Fruit fly (Drosophila melanogaster) Kc167 (cell line): ENCODE data around the gene Dnaaf5.

ENCODE experiments used
- Myc ChIP-seq: fragments of >200 bp; optimal IDR thresholded peaks from 2 replicates; lab custom pipeline; 2017; ENCODE audit warnings: missing external identifiers
- Sin3A ChIP-seq: fragments of >200 bp; optimal IDR thresholded peaks from 2 replicates; lab custom pipeline; 2018; ENCODE audit warnings: missing external identifiers
- h ChIP-seq: fragments of >200 bp; optimal IDR thresholded peaks from 3 replicates; lab custom pipeline; 2018; ENCODE audit warnings: missing external identifiers
- insv ChIP-seq: fragments of >200 bp; optimal IDR thresholded peaks from 3 replicates; lab custom pipeline; 2018; ENCODE audit warnings: missing external identifiers
- psq ChIP-seq: fragments of >200 bp; optimal IDR thresholded peaks from 2 replicates; lab custom pipeline; 2017; ENCODE audit warnings: missing external identifiers
- ttk ChIP-seq: sonication (Bioruptor generic); optimal IDR thresholded peaks from 2 replicates; lab custom pipeline; 2017; ENCODE audit warnings: missing external identifiers

Gene Dnaaf5

DNA sequence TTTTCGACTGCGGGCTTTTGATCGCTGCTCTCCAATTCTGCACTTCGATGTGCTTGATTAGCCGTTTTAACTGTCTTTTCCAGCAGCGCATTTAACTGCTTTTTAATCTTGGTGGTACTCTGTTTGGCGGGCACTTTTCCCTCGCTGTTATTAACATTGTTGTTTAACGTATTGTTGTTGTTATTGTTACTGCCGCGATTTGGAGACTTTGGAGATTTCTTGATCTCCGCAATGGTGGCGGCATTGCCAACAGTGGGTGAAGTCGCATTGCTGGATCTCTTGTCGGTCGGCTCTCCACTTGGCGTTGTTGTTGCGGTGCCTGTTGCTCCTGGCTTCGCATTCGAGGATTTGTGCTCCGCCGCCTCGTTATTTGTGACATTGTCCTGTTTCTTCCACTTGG, 30.9 kb downstream of the Dnaaf5 start:
- TF ChIP-seq psq (lab: Kevin White, UChicago): no peak
- TF ChIP-seq h (lab: Kevin White, UChicago): no peak
- TF ChIP-seq Sin3A (lab: Kevin White, UChicago): no peak
- TF ChIP-seq insv (lab: Kevin White, UChicago): no peak
- TF ChIP-seq ttk (lab: Kevin White, UChicago): no peak
- TF ChIP-seq Myc (lab: Kevin White, UChicago): no peak

dm6 chr3R:14329549-14329948, 32.0 kb downstream of the Dnaaf5 start:
- TF ChIP-seq psq (lab: Kevin White, UChicago): no peak

- no peak for TF ChIP-seq Sin3A (lab: Kevin White, UChicago)
- TF ChIP-seq h (lab: Kevin White, UChicago): no peak
- no peak for TF ChIP-seq psq (lab: Kevin White, UChicago)
- TF ChIP-seq Myc (lab: Kevin White, UChicago): no peak
- no peak for TF ChIP-seq insv (lab: Kevin White, UChicago)
- TF ChIP-seq ttk (lab: Kevin White, UChicago): no peak
These were observed 34.0 kb downstream of the Dnaaf5 start, which contains the start of gene spn-B for dm6 chr3R:14327472-14328104. Gene spn-B, plus strand, starts transcription at chr3R:14328051.

dm6 chr3R:14327113-14327466, 34.5 kb downstream of the Dnaaf5 start:
- TF ChIP-seq insv (lab: Kevin White, UChicago) (no peak), ttk (lab: Kevin White, UChicago) (no peak), psq (lab: Kevin White, UChicago) (no peak), h (lab: Kevin White, UChicago) (no peak), Myc (lab: Kevin White, UChicago) (no peak), Sin3A (lab: Kevin White, UChicago) (no peak)

DNA sequence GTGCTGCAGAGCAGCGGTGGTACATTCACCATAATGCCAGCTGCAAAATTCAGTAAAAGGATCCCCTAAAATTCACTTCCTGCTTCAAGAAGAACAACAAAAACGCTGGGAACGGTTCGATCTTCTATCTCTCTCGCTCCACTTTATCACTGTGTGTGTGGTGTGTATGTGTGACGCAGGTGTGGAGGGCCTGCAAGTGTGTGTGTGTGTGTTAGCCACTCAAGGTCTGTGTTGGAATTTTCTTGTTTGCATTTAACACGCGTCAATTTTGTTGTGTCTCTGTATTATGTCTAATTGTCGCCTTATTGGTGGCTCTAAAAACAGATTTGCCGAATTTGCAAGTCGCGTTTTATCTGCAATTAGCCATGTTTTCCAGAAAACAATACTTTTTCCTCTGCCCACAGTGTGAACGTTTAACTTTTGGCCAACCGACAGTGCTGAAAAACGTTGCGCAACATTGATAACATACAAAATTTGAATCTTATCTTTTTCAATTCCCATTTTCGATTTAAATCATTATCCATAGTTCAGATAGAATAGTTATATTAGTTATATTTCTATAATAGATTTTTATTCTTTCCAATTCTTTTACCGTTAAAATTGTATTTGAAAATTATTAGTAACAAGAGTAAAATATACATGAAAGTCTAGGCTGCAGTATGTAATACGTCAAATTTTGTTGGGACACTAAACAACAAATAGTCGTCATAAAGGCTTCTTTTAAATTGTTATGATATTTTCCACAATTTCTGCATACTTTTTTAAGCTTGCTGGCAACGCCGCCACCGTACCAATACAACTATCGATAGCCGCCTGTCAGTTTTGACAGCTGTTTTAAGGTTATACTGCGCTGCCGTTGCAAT, 35.1 kb downstream of the Dnaaf5 start, which contains the start of the genes Afti and ATPsynE:
TSS of gene Afti (minus strand) at position 440 of the 863 bp plus-strand sequence.
TSS of gene ATPsynE (plus strand) at position 698 of the 863 bp plus-strand sequence.
- no peak for TF ChIP-seq Myc (lab: Kevin White, UChicago)
- no peak for TF ChIP-seq insv (lab: Kevin White, UChicago)

DNA sequence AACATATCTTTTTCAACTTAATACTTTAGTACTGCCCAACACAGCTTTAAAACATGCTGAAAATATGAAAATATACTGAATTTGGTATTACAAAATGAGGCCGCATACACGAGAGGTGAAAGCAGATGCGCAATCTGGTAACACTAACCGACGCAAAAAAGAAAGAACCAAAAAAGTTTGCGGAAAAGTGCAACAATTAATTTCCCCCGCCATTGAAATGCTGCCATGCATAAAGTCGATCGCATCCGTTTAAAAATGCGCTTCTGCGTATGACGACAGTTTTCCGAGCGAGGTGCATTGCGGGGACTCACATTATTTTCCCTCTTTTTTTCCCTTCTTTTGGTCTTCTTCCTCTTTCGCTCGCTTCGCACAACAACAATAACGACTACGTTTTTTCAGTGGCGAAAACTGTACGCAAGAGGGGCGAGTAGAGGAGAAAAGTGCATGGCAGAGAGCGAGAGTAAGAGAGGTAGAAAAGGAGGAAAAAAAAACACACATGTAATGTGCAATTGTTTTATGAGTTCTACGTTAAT, 45.6 kb downstream of the Dnaaf5 start, which contains the start of gene Set8:
TSS of gene Set8 (plus strand) at position 127 of the 533 bp plus-strand sequence.
- TF ChIP-seq h (lab: Kevin White, UChicago): no peak
- no peak for TF ChIP-seq Myc (lab: Kevin White, UChicago)
- TF ChIP-seq Sin3A (lab: Kevin White, UChicago): no peak
- TF ChIP-seq ttk (lab: Kevin White, UChicago): no peak
- TF ChIP-seq insv (lab: Kevin White, UChicago): no peak
- TF ChIP-seq psq (lab: Kevin White, UChicago): no peak

dm6 chr3R:14314554-14314953, 47.0 kb downstream of the Dnaaf5 start, which contains the start of gene Crz:
Gene Crz, plus strand, starts transcription at chr3R:14314854.
- TF ChIP-seq Sin3A (lab: Kevin White, UChicago): no peak
- TF ChIP-seq ttk (lab: Kevin White, UChicago): no peak
- TF ChIP-seq h (lab: Kevin White, UChicago): no peak
- TF ChIP-seq Myc (lab: Kevin White, UChicago): no peak
- no peak for TF ChIP-seq psq (lab: Kevin White, UChicago)
- no peak for TF ChIP-seq insv (lab: Kevin White, UChicago)

dm6 chr3R:14311027-14311426, 50.6 kb downstream of the Dnaaf5 start:
- TF ChIP-seq Sin3A (lab: Kevin White, UChicago) (no peak), insv (lab: Kevin White, UChicago) (no peak)

dm6 chr3R:14310062-14310461, 51.5 kb downstream of the Dnaaf5 start, which contains the start of gene CG31321:
Gene CG31321, plus strand, starts transcription at chr3R:14310362.
- no peak for TF ChIP-seq h (lab: Kevin White, UChicago)
- no peak for TF ChIP-seq Myc (lab: Kevin White, UChicago)
- TF ChIP-seq Sin3A (lab: Kevin White, UChicago): no peak
- no peak for TF ChIP-seq insv (lab: Kevin White, UChicago)
- no peak for TF ChIP-seq ttk (lab: Kevin White, UChicago)
- no peak for TF ChIP-seq psq (lab: Kevin White, UChicago)

DNA sequence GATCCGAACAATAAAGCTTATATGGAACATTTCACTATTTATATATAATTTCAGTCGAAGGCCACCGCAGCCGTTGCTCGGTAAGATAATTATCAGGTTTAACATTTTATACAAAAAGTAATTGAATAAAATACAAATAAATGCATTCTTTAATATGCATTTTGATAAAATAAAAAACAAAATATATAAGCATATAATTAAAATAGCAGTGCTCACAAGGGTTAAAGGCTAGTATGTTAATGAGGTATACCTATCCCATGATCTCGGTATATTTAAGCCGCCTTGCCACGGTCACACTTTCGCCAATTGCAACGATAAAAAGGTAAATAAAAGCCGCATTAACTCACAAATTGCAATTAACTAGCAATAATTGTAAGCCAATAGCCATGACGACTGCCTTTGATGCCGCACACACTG, 52.8 kb downstream of the Dnaaf5 start, which contains the start of gene Polr2I:
TSS of gene Polr2I (plus strand) at position 289 of the 417 bp plus-strand sequence.
- TF ChIP-seq ttk (lab: Kevin White, UChicago) (no peak), insv (lab: Kevin White, UChicago) (no peak), Sin3A (lab: Kevin White, UChicago) (no peak), psq (lab: Kevin White, UChicago) (no peak), Myc (lab: Kevin White, UChicago) (no peak), h (lab: Kevin White, UChicago) (no peak)
